Fruit fly (Drosophila melanogaster): Measurements from ENCODE around the gene Atg8a.

DNA sequence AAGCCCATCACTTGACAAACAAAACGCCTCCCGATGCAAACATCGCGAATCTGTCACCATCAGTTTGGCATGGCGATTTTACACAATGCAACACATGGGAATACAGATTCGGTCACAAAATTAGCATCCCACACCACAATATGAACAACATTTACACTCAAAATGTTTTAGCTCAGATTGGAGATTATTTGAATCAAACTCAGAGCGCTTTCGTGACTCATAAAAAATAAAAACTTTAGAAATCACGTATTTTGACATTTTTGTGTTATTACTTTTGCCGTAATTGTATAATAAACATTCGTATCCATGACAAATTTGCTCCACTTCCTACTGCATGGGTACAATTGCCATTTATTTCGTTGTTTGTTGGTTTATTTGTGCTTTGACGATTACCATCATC is 35.9 kb upstream of the Atg8a start:
- no peak for TF ChIP-seq Snoo (tag; optimal IDR thresholded peaks at IDR 0.05)
- TF ChIP-seq Pif1A (GFP tag; optimal IDR thresholded peaks at IDR 0.05) = no peak
- TF ChIP-seq CG14655 (GFP tag; optimal IDR thresholded peaks at IDR 0.05) = no peak
- no peak for TF ChIP-seq Pif1B (GFP tag; optimal IDR thresholded peaks at IDR 0.05)

Measured in whole organism, pupa.